Worm (Caenorhabditis elegans): Measurements from ENCODE around the gene lgc-28.
"Not testable (repeated sequence)": the region's sequence is repeated elsewhere in the genome, so short reads cannot be mapped to it uniquely, and the experiment has no call there.

The lgc-28 gene

ce11 chrII:2624792-2625191 lies at the start of gene lgc-28:
TSS of gene lgc-28 (plus strand) at chrII:2625092.
- no peak for TF ChIP-seq unc-62 (GFP tag; optimal IDR thresholded peaks at IDR 0.05)

ce11 chrII:2578216-2578615 lies 46.7 kb upstream of the lgc-28 start:
- no peak for TF ChIP-seq unc-62 (GFP tag; optimal IDR thresholded peaks at IDR 0.05)

ce11 chrII:2583044-2583443 lies 41.8 kb upstream of the lgc-28 start, which contains the start of gene sri-74:
TSS of gene sri-74 (minus strand) at chrII:2583144.
- TF ChIP-seq unc-62 (GFP tag; optimal IDR thresholded peaks at IDR 0.05) = no peak

- no peak for TF ChIP-seq unc-62 (GFP tag; optimal IDR thresholded peaks at IDR 0.05)
Observed at ce11 chrII:2585493-2585892, 39.4 kb upstream of the lgc-28 start, which contains the start of gene sri-36. TSS of gene sri-36 (minus strand) at chrII:2585593.

ce11 chrII:2586861-2587554 lies 37.9 kb upstream of the lgc-28 start, which contains the start of the genes F33H12.7 and sri-39:
TSS of gene F33H12.7 (minus strand) at chrII:2586911.
TSS of gene sri-39 (plus strand) at chrII:2587504.
- TF ChIP-seq unc-62 (GFP tag; optimal IDR thresholded peaks at IDR 0.05) = no peak

- not testable (repeated sequence) for TF ChIP-seq unc-62 (GFP tag; optimal IDR thresholded peaks at IDR 0.05)
Observed at ce11 chrII:2600176-2600575, 24.7 kb upstream of the lgc-28 start, which contains the start of gene F33H12.1. TSS of gene F33H12.1 (plus strand) at chrII:2600476.

- TF ChIP-seq unc-62 (GFP tag; optimal IDR thresholded peaks at IDR 0.05) = no peak
Observed at ce11 chrII:2600931-2601330, 24.0 kb upstream of the lgc-28 start.

- TF ChIP-seq unc-62 (GFP tag; optimal IDR thresholded peaks at IDR 0.05) = no peak
Observed at ce11 chrII:2605319-2605718, 19.6 kb upstream of the lgc-28 start, which contains the start of gene sri-77. TSS of gene sri-77 (minus strand) at chrII:2605419.

- TF ChIP-seq unc-62 (GFP tag; optimal IDR thresholded peaks at IDR 0.05) = no peak
Observed at ce11 chrII:2610202-2610912, 14.5 kb upstream of the lgc-28 start, which contains the start of gene sri-38. TSS of gene sri-38 (plus strand) at chrII:2610862.

- TF ChIP-seq unc-62 (GFP tag; optimal IDR thresholded peaks at IDR 0.05) = no peak
Observed at ce11 chrII:2611009-2611408, 13.9 kb upstream of the lgc-28 start.

ce11 chrII:2612278-2612677 lies 12.6 kb upstream of the lgc-28 start, which contains the start of gene D2062.13:
TSS of gene D2062.13 (plus strand) at chrII:2612578.
- TF ChIP-seq unc-62 (GFP tag; optimal IDR thresholded peaks at IDR 0.05) = not testable (repeated sequence)

- TF ChIP-seq unc-62 (GFP tag; optimal IDR thresholded peaks at IDR 0.05) = not testable (repeated sequence)
Observed at ce11 chrII:2616634-2617033, 8.3 kb upstream of the lgc-28 start, which contains the start of gene msrp-5. TSS of gene msrp-5 (plus strand) at chrII:2616934.

ce11 chrII:2619148-2619547 lies 5.7 kb upstream of the lgc-28 start, which contains the start of gene msrp-6:
TSS of gene msrp-6 (plus strand) at chrII:2619448.
- not testable (repeated sequence) for TF ChIP-seq unc-62 (GFP tag; optimal IDR thresholded peaks at IDR 0.05)

- TF ChIP-seq unc-62 (GFP tag; optimal IDR thresholded peaks at IDR 0.05) = no peak
Observed at ce11 chrII:2622480-2622879, 2.4 kb upstream of the lgc-28 start, which contains the start of gene D2062.5. TSS of gene D2062.5 (plus strand) at chrII:2622780.

- not testable (repeated sequence) for TF ChIP-seq unc-62 (GFP tag; optimal IDR thresholded peaks at IDR 0.05)
Observed at ce11 chrII:2622936-2623452, 1.9 kb upstream of the lgc-28 start, which contains the start of gene D2062.4. TSS of gene D2062.4 (plus strand) at chrII:2623402.
